Worm (Caenorhabditis elegans) whole organism, L2 larva: ENCODE results near the gene let-4.

Experiments used
- aly-2 ChIP-seq: fragments of 150-350 bp; optimal IDR thresholded peaks from 2 replicates; lab custom pipeline; 2014; ENCODE audit warnings: missing biosample characterization, missing genetic modification characterization
- ama-1 ChIP-seq: fragments of 150-350 bp; optimal IDR thresholded peaks from 2 replicates; lab custom pipeline; 2018; ENCODE audit warnings: inconsistent platforms
- elt-3 ChIP-seq: sonication (generic microtip); optimal IDR thresholded peaks from 2 replicates; lab custom pipeline; 2017; ENCODE audit warnings: missing biosample characterization, missing genetic modification characterization
- lin-39 ChIP-seq: fragments of 150-350 bp; optimal IDR thresholded peaks from 2 replicates; lab custom pipeline; 2014; ENCODE audit warnings: missing biosample characterization, missing genetic modification reagents, missing genetic modification characterization
- mab-5 ChIP-seq: fragments of 150-350 bp; optimal IDR thresholded peaks from 2 replicates; lab custom pipeline; 2014; ENCODE audit warnings: missing biosample characterization, missing genetic modification characterization
- nhr-10 ChIP-seq: sonication (generic microtip); optimal IDR thresholded peaks from 2 replicates; lab custom pipeline; 2017; ENCODE audit warnings: missing biosample characterization, missing genetic modification characterization
- nhr-11 ChIP-seq: fragments of 150-350 bp; optimal IDR thresholded peaks from 2 replicates; lab custom pipeline; 2014; ENCODE audit warnings: missing biosample characterization, missing genetic modification characterization
- nhr-25 ChIP-seq: fragments of 150-350 bp; sonication (generic microtip); optimal IDR thresholded peaks from 3 replicates; lab custom pipeline; 2014; ENCODE audit warnings: missing biosample characterization, missing genetic modification characterization
- snpc-4 ChIP-seq: fragments of 150-350 bp; optimal IDR thresholded peaks from 2 replicates; lab custom pipeline; 2014; ENCODE audit warnings: missing biosample characterization, missing genetic modification characterization
- zag-1 ChIP-seq: fragments of 150-350 bp; optimal IDR thresholded peaks from 2 replicates; lab custom pipeline; 2014; ENCODE audit warnings: missing biosample characterization, missing genetic modification characterization
- ztf-4 ChIP-seq: fragments of 150-350 bp; optimal IDR thresholded peaks from 2 replicates; lab custom pipeline; 2014; ENCODE audit warnings: missing biosample characterization, missing genetic modification characterization

DNA sequence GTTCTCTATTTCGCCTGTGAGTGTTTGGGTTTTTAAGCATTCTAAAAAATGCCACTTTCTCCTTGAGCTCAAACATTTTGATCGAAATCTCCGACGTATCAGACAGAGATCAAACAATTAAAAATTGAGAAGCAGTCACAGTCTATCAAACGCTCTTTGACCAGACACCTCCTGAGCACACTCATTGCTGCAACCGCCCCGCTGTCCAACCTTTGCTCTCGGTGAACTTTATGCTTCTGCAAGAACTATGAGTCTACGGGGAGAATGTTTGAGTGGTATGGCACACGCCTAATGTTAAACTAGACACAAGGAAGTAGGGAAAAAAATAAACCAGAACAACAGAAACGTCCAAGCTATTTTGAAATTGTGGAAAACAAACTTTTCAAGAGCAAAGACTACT, 12.5 kb upstream of the let-4 start:
- no peak for TF ChIP-seq zag-1 (tag; lab: Kevin White, UChicago)
- TF ChIP-seq nhr-10 (tag; lab: Kevin White, UChicago) = no peak
- no peak for TF ChIP-seq aly-2
- no peak for TF ChIP-seq nhr-11
- TF ChIP-seq elt-3 (tag; lab: Kevin White, UChicago) = no peak
- no peak for TF ChIP-seq nhr-25 (tag; lab: Kevin White, UChicago)
- TF ChIP-seq ama-1 = no peak
- no peak for TF ChIP-seq mab-5 (tag; lab: Kevin White, UChicago)
- TF ChIP-seq snpc-4 (tag; lab: Kevin White, UChicago) = no peak
- no peak for TF ChIP-seq lin-39 (tag; lab: Kevin White, UChicago)
- TF ChIP-seq ztf-4 (tag; lab: Kevin White, UChicago) = no peak
